Fruit fly (Drosophila melanogaster) whole organism, embryonic: ENCODE data around the gene dpr20.

ENCODE experiments used
- Adf1 ChIP-seq: fragments of 200-800 bp; sonication (Bioruptor generic); IDR thresholded peaks from 2 replicates; pipeline ENCODE4 v1.3.6; 2022; ENCODE audit warnings: missing biosample characterization, missing genetic modification characterization
- Aef1 ChIP-seq: fragments of 200-800 bp; sonication (Bioruptor generic); IDR thresholded peaks from 3 replicates; pipeline ENCODE4 v1.3.6; 2022; ENCODE audit warnings: missing biosample characterization, missing genetic modification characterization
- Atf6 ChIP-seq: fragments of 200-800 bp; sonication (Bioruptor generic); IDR thresholded peaks from 2 replicates; pipeline ENCODE4 v1.3.6; 2022; ENCODE audit warnings: missing biosample characterization, missing genetic modification characterization
- CG10366 ChIP-seq: fragments of 200-800 bp; sonication (Bioruptor generic); IDR thresholded peaks from 2 replicates; pipeline ENCODE4 v1.3.6; 2022; ENCODE audit warnings: missing biosample characterization, missing genetic modification characterization
- CG10462 ChIP-seq: fragments of 200-800 bp; sonication (Bioruptor generic); optimal IDR thresholded peaks from 2 replicates; lab custom pipeline; 2016; ENCODE audit warnings: missing biosample characterization, missing genetic modification characterization
- CG11247 ChIP-seq: fragments of 200-800 bp; sonication (Bioruptor generic); IDR thresholded peaks from 2 replicates; pipeline ENCODE4 v1.3.6; 2022; ENCODE audit warnings: missing biosample characterization, missing genetic modification characterization
- CG11723 ChIP-seq: fragments of 200-800 bp; sonication (Bioruptor generic); optimal IDR thresholded peaks from 2 replicates; lab custom pipeline; 2017; ENCODE audit warnings: missing biosample characterization, mild to moderate bottlenecking, missing genetic modification characterization
- CG12942 ChIP-seq: fragments of 200-800 bp; sonication (Bioruptor generic); optimal IDR thresholded peaks from 3 replicates; lab custom pipeline; 2016; ENCODE audit warnings: missing biosample characterization, missing genetic modification characterization
- CG13424 ChIP-seq: fragments of 200-800 bp; sonication (Bioruptor generic); optimal IDR thresholded peaks from 2 replicates; lab custom pipeline; 2019; ENCODE audit warnings: missing biosample characterization, mild to moderate bottlenecking, missing genetic modification characterization, moderate library complexity
- CG13624 ChIP-seq: fragments of 200-800 bp; sonication (Bioruptor generic); optimal IDR thresholded peaks from 2 replicates; lab custom pipeline; 2016; ENCODE audit warnings: missing biosample characterization, missing genetic modification characterization
- CG14667 ChIP-seq: fragments of 200-800 bp; sonication (Bioruptor generic); IDR thresholded peaks from 2 replicates; pipeline ENCODE4 v1.3.6; 2022; ENCODE audit warnings: missing biosample characterization, missing genetic modification characterization
- CG1529 ChIP-seq: fragments of 200-800 bp; sonication (Bioruptor generic); optimal IDR thresholded peaks from 3 replicates; lab custom pipeline; 2018; ENCODE audit warnings: missing biosample characterization, missing genetic modification characterization
- CG17829 ChIP-seq: fragments of 200-800 bp; optimal IDR thresholded peaks from 2 replicates; lab custom pipeline; 2019; ENCODE audit warnings: missing biosample characterization, mild to moderate bottlenecking, missing genetic modification characterization, moderate library complexity
- CG32532 ChIP-seq: fragments of 200-800 bp; sonication (Bioruptor generic); IDR thresholded peaks from 2 replicates; pipeline ENCODE4 v1.3.6; 2022; ENCODE audit warnings: missing biosample characterization, missing genetic modification characterization
- CG33557 ChIP-seq: fragments of 200-800 bp; sonication (Bioruptor generic); optimal IDR thresholded peaks from 2 replicates; lab custom pipeline; 2019; ENCODE audit warnings: missing biosample characterization, mild to moderate bottlenecking, missing genetic modification characterization, moderate library complexity
- CG3847 ChIP-seq: fragments of 200-800 bp; sonication (Bioruptor generic); IDR thresholded peaks from 2 replicates; pipeline ENCODE4 v1.3.6; 2022; ENCODE audit warnings: missing biosample characterization, missing genetic modification characterization
- CG6683 ChIP-seq: fragments of 200-800 bp; sonication (Bioruptor generic); optimal IDR thresholded peaks from 2 replicates; lab custom pipeline; 2017; ENCODE audit warnings: missing biosample characterization, mild to moderate bottlenecking, missing genetic modification characterization, missing genetic modification reagents
- CG7372 ChIP-seq: fragments of 200-800 bp; sonication (Bioruptor generic); IDR thresholded peaks from 2 replicates; pipeline ENCODE4 v1.3.6; 2022; ENCODE audit warnings: missing biosample characterization, missing genetic modification characterization
- CG8281 ChIP-seq: fragments of 200-800 bp; sonication (Bioruptor generic); optimal IDR thresholded peaks from 2 replicates; lab custom pipeline; 2018; ENCODE audit warnings: missing biosample characterization, mild to moderate bottlenecking, missing genetic modification characterization, moderate library complexity
- CG8359 ChIP-seq: fragments of 200-800 bp; sonication (Bioruptor generic); optimal IDR thresholded peaks from 2 replicates; lab custom pipeline; 2017; ENCODE audit warnings: missing biosample characterization, mild to moderate bottlenecking, missing genetic modification characterization, borderline replicate concordance
- CG8388 ChIP-seq: fragments of 200-800 bp; sonication (Bioruptor generic); optimal IDR thresholded peaks from 2 replicates; lab custom pipeline; 2019; ENCODE audit warnings: missing biosample characterization, mild to moderate bottlenecking, missing genetic modification characterization, moderate library complexity
- CG8478 ChIP-seq: fragments of >200 bp; optimal IDR thresholded peaks from 2 replicates; lab custom pipeline; 2018
- CG9727 ChIP-seq: fragments of 200-800 bp; sonication (Bioruptor generic); optimal IDR thresholded peaks from 3 replicates; lab custom pipeline; 2017; ENCODE audit warnings: missing biosample characterization, mild to moderate bottlenecking, missing genetic modification characterization
- Deaf1 ChIP-seq: fragments of 200-800 bp; optimal IDR thresholded peaks from 3 replicates; lab custom pipeline; 2019; ENCODE audit warnings: missing biosample characterization, mild to moderate bottlenecking, missing genetic modification characterization, moderate library complexity
- Dfd ChIP-seq, 2 experiments: fragments of >200 bp; optimal IDR thresholded peaks; 2 replicates each; lab custom pipeline; 2017; ENCODE audit warnings: missing biosample characterization in 2 of 2, missing genetic modification characterization in 2 of 2
- E2f2 ChIP-seq: fragments of 200-800 bp; sonication (Bioruptor generic); IDR thresholded peaks from 2 replicates; pipeline ENCODE4 v1.3.6; 2022; ENCODE audit warnings: missing biosample characterization, missing genetic modification characterization
- Elba2 ChIP-seq: fragments of 200-800 bp; sonication (Bioruptor generic); optimal IDR thresholded peaks from 3 replicates; lab custom pipeline; 2016; ENCODE audit warnings: missing biosample characterization, missing genetic modification characterization
- Hmx ChIP-seq: fragments of 200-800 bp; sonication (Bioruptor generic); optimal IDR thresholded peaks from 2 replicates; lab custom pipeline; 2016; ENCODE audit warnings: missing biosample characterization, missing genetic modification characterization
- MTF-1 ChIP-seq: fragments of 200-800 bp; sonication (Bioruptor generic); optimal IDR thresholded peaks from 2 replicates; lab custom pipeline; 2018; ENCODE audit warnings: missing biosample characterization, mild to moderate bottlenecking, missing genetic modification characterization, borderline replicate concordance
- NC2β ChIP-seq: fragments of 200-800 bp; sonication (Bioruptor generic); optimal IDR thresholded peaks from 2 replicates; lab custom pipeline; 2016; ENCODE audit warnings: missing biosample characterization, missing genetic modification characterization
- NfI ChIP-seq: fragments of 200-800 bp; sonication (Bioruptor generic); optimal IDR thresholded peaks from 3 replicates; lab custom pipeline; 2018; ENCODE audit warnings: missing biosample characterization, mild to moderate bottlenecking, missing genetic modification characterization, moderate library complexity
- Poxn ChIP-seq: fragments of 200-800 bp; sonication (Bioruptor generic); IDR thresholded peaks from 2 replicates; pipeline ENCODE4 v1.3.6; 2022; ENCODE audit warnings: missing biosample characterization, missing genetic modification characterization
- Tbp ChIP-seq: fragments of >200 bp; optimal IDR thresholded peaks from 2 replicates; lab custom pipeline; 2018; ENCODE audit warnings: missing biosample characterization, missing genetic modification characterization
- Usf ChIP-seq: fragments of 200-800 bp; sonication (Bioruptor generic); optimal IDR thresholded peaks from 2 replicates; lab custom pipeline; 2017; ENCODE audit warnings: missing genotype, missing biosample characterization, missing genetic modification characterization
- az2 ChIP-seq: fragments of 200-800 bp; sonication (Bioruptor generic); optimal IDR thresholded peaks from 3 replicates; lab custom pipeline; 2016; ENCODE audit warnings: missing biosample characterization, missing genetic modification characterization
- cato ChIP-seq: fragments of 200-800 bp; sonication (Bioruptor generic); optimal IDR thresholded peaks from 2 replicates; lab custom pipeline; 2016; ENCODE audit warnings: missing biosample characterization, missing genetic modification characterization, borderline replicate concordance
- chn ChIP-seq: fragments of 200-800 bp; sonication (Bioruptor generic); optimal IDR thresholded peaks from 2 replicates; lab custom pipeline; 2016; ENCODE audit warnings: missing biosample characterization, missing genetic modification characterization
- dati ChIP-seq: fragments of 200-800 bp; sonication (Bioruptor generic); IDR thresholded peaks from 2 replicates; pipeline ENCODE4 v1.3.6; 2022; ENCODE audit warnings: missing biosample characterization, missing genetic modification characterization
- dpn ChIP-seq, 2 experiments: fragments of 200-800 bp; sonication (Bioruptor generic); optimal IDR thresholded peaks; 3 replicates each; lab custom pipeline; 2016; ENCODE audit warnings: missing biosample characterization in 2 of 2, missing genetic modification characterization in 2 of 2
- emc ChIP-seq: fragments of 200-800 bp; sonication (Bioruptor generic); optimal IDR thresholded peaks from 2 replicates; lab custom pipeline; 2016; ENCODE audit warnings: missing biosample characterization, missing genetic modification characterization
- gce ChIP-seq: fragments of 200-800 bp; sonication (Bioruptor generic); IDR thresholded peaks from 3 replicates; pipeline ENCODE4 v1.3.6; 2022; ENCODE audit warnings: missing biosample characterization, missing genetic modification characterization
- inv ChIP-seq: fragments of 200-800 bp; sonication (Bioruptor generic); IDR thresholded peaks from 2 replicates; pipeline ENCODE4 v1.3.6; 2022; ENCODE audit warnings: missing biosample characterization, missing genetic modification characterization; ENCODE audit not compliant: partially characterized antibody
- kni ChIP-seq: fragments of 200-800 bp; sonication (Bioruptor generic); optimal IDR thresholded peaks from 3 replicates; lab custom pipeline; 2017; ENCODE audit warnings: mild to moderate bottlenecking, missing biosample characterization, missing genetic modification reagents, missing genetic modification characterization
- nmo ChIP-seq: fragments of 200-800 bp; sonication (Bioruptor generic); optimal IDR thresholded peaks from 2 replicates; lab custom pipeline; 2018; ENCODE audit warnings: missing biosample characterization, mild to moderate bottlenecking, missing genetic modification characterization, moderate library complexity
- pho ChIP-seq: fragments of 200-800 bp; sonication (Bioruptor generic); optimal IDR thresholded peaks from 2 replicates; lab custom pipeline; 2016; ENCODE audit warnings: missing biosample characterization, missing genetic modification characterization
- phol ChIP-seq: fragments of 200-800 bp; sonication (Bioruptor generic); optimal IDR thresholded peaks from 3 replicates; lab custom pipeline; 2018; ENCODE audit warnings: missing biosample characterization, mild to moderate bottlenecking, missing genetic modification characterization, moderate library complexity
- repo ChIP-seq: fragments of 200-800 bp; sonication (Bioruptor generic); optimal IDR thresholded peaks from 2 replicates; lab custom pipeline; 2016; ENCODE audit warnings: missing biosample characterization, missing genetic modification characterization
- slp2 ChIP-seq: fragments of 200-800 bp; sonication (Bioruptor generic); optimal IDR thresholded peaks from 2 replicates; lab custom pipeline; 2016; ENCODE audit warnings: missing biosample characterization, missing genetic modification characterization
- stwl ChIP-seq: fragments of 200-800 bp; sonication (Bioruptor generic); optimal IDR thresholded peaks from 3 replicates; lab custom pipeline; 2018; ENCODE audit warnings: missing biosample characterization, mild to moderate bottlenecking, missing genetic modification characterization, moderate library complexity
- tio ChIP-seq: fragments of 200-800 bp; sonication (Bioruptor generic); optimal IDR thresholded peaks from 2 replicates; lab custom pipeline; 2017; ENCODE audit warnings: missing biosample characterization, missing genetic modification characterization, inconsistent platforms
- twi ChIP-seq: fragments of 200-800 bp; optimal IDR thresholded peaks from 2 replicates; lab custom pipeline; 2019; ENCODE audit warnings: missing biosample characterization, mild to moderate bottlenecking, missing genetic modification characterization, moderate library complexity
- vnd ChIP-seq: fragments of 200-800 bp; sonication (Bioruptor generic); IDR thresholded peaks from 3 replicates; pipeline ENCODE4 v1.3.6; 2022; ENCODE audit warnings: missing biosample characterization, missing genetic modification characterization; ENCODE audit not compliant: partially characterized antibody

The dpr20 gene

DNA sequence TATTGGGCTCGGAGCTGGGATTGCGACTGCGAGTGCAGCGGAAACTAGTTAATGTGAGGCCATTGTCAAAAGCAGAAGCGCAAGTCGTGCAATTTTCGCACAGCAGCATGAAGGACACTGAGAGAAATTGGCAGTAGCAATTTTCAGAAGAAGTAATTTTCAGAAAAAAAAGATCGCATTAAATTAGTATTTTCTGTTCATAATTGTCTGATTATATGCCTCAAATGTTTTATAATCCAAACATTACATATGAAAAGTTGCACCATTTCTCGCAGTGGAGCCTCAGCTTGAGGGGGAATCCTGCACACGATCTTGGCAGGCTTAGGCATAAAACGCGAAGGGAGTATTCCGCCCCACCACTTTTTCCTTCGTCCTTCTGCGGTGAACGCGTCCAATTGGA is 47.3 kb upstream of the dpr20 start (continued):
- TF ChIP-seq phol = peak; percentile 68
- TF ChIP-seq CG10462 (GFP tag; lab: Kevin White, UChicago) = peak; percentile 40
- no peak for TF ChIP-seq emc (GFP tag; lab: Kevin White, UChicago)
- no peak for TF ChIP-seq NfI (GFP tag; lab: Kevin White, UChicago)
- peak; percentile 71 for TF ChIP-seq slp2 (GFP tag; lab: Kevin White, UChicago)
- TF ChIP-seq vnd = no peak
- TF ChIP-seq cato (GFP tag; lab: Kevin White, UChicago) = no peak
- no peak for TF ChIP-seq CG7372
- TF ChIP-seq Deaf1 = no peak
- peak; percentile 40 for TF ChIP-seq repo
- peak; percentile 76 for TF ChIP-seq CG8388 (GFP tag; lab: Kevin White, UChicago)
- TF ChIP-seq twi = peak; percentile 46
- peak; percentile 19 for TF ChIP-seq CG12942 (GFP tag; lab: Kevin White, UChicago)
- peak; percentile 59 for TF ChIP-seq CG1529 (GFP tag; lab: Kevin White, UChicago)
- peak; percentile 54; the same call in 2 of the 3 replicates for TF ChIP-seq gce
- no peak for TF ChIP-seq Elba2 (GFP tag; lab: Kevin White, UChicago)
- TF ChIP-seq dati (GFP tag; lab: Robert Waterston, UW) = no peak
- no peak for TF ChIP-seq inv (GFP tag; lab: Robert Waterston, UW)
- peak; percentile 15; the same call in 1 of the 2 replicates for TF ChIP-seq E2f2 (GFP tag; lab: Robert Waterston, UW)
- TF ChIP-seq Hmx = no peak
- TF ChIP-seq Usf (GFP tag; lab: Kevin White, UChicago) = peak; percentile 38
- peak; percentile 41 for TF ChIP-seq chn (GFP tag; lab: Kevin White, UChicago)
- no peak for TF ChIP-seq CG13624
- no peak for TF ChIP-seq Adf1 (GFP tag; lab: Robert Waterston, UW)
- TF ChIP-seq CG8281 = no peak
- TF ChIP-seq az2 = peak; percentile 68
- peak; percentile 86 for TF ChIP-seq CG33557 (GFP tag; lab: Kevin White, UChicago)
- no peak for TF ChIP-seq pho
- TF ChIP-seq kni = no peak
- TF ChIP-seq tio (GFP tag; lab: Kevin White, UChicago) = peak; percentile 39
- TF ChIP-seq Poxn (GFP tag; lab: Robert Waterston, UW) = no peak
- no peak for TF ChIP-seq CG8478
- peak; percentile 10 for TF ChIP-seq CG11723
- no peak for TF ChIP-seq Atf6
- TF ChIP-seq MTF-1 = no peak
- TF ChIP-seq CG8359 (GFP tag; lab: Kevin White, UChicago) = peak; percentile 44
- no peak for TF ChIP-seq Dfd (GFP tag; optimal IDR thresholded peaks at IDR 0.05; lab: Kevin White, UChicago)
- TF ChIP-seq CG3847 (GFP tag; lab: Robert Waterston, UW) = no peak
- peak; percentile 69 for TF ChIP-seq CG13424 (tag; lab: Kevin White, UChicago)
- TF ChIP-seq dpn (GFP tag; optimal IDR thresholded peaks at IDR 0.05; lab: Kevin White, UChicago) = peak; percentile 5 to 44
- TF ChIP-seq CG6683 (GFP tag; lab: Kevin White, UChicago) = no peak
- TF ChIP-seq CG11247 (GFP tag; lab: Robert Waterston, UW) = no peak
- TF ChIP-seq CG14667 (GFP tag; lab: Robert Waterston, UW) = peak; percentile 50
- TF ChIP-seq Tbp (GFP tag; lab: Kevin White, UChicago) = no peak
- TF ChIP-seq Aef1 = no peak
- peak; percentile 49 for TF ChIP-seq NC2β (GFP tag; lab: Kevin White, UChicago)
- no peak for TF ChIP-seq CG32532 (GFP tag; lab: Robert Waterston, UW)
- peak; percentile 48 for TF ChIP-seq CG10366
- peak; percentile 29 for TF ChIP-seq stwl
- TF ChIP-seq nmo (GFP tag; lab: Kevin White, UChicago) = peak; percentile 71
- TF ChIP-seq CG9727 (GFP tag; lab: Kevin White, UChicago) = peak; percentile 20
- TF ChIP-seq CG17829 = peak; percentile 75
